Fruit fly (Drosophila melanogaster): ENCODE results near the gene aus.

Gene aus

DNA sequence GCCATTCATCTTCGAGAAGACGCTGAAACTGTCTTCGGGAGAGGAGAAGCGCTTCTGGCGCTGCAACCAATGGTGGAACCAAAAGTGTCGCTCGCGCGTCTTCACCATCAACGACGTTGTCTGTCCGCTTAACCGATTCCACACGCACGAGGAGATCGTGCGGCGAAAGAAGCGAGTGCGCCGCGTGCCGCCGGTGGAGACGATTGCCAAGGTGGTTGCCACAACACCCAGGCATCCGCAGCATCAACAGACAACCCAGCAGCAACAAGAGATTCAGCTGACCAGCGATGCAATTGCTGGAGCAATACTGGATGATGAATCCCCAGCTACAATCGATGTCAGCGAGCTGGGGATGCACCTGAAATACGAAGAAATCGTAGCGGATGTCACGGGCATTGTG, 19.0 kb upstream of the aus start (continued):
- peak; percentile 66; the same call in 2 of the 3 replicates for TF ChIP-seq CG11456 (GFP tag; IDR thresholded peaks at IDR 0.05)
- TF ChIP-seq luna (GFP tag; optimal IDR thresholded peaks at IDR 0.05) = no peak
- no peak for TF ChIP-seq grau (tag; optimal IDR thresholded peaks at IDR 0.05)
- no peak for TF ChIP-seq Abd-B (GFP tag; optimal IDR thresholded peaks at IDR 0.05)
- TF ChIP-seq CG32767 (GFP tag; IDR thresholded peaks at IDR 0.05) = no peak
- no peak for TF ChIP-seq Aef1 (GFP tag; IDR thresholded peaks at IDR 0.05)
- TF ChIP-seq CG5245 (GFP tag; optimal IDR thresholded peaks at IDR 0.05) = no peak
- TF ChIP-seq chn (GFP tag; optimal IDR thresholded peaks at IDR 0.05) = no peak
- TF ChIP-seq Dbx (GFP tag; IDR thresholded peaks at IDR 0.05) = no peak
- no peak for TF ChIP-seq Camta (GFP tag; optimal IDR thresholded peaks at IDR 0.05)
- TF ChIP-seq CG10267 (tag; optimal IDR thresholded peaks at IDR 0.05) = no peak
- 0 out of 2 replicates have a peak, but pooled peaks have one; percentile 13 for TF ChIP-seq dan (GFP tag; IDR thresholded peaks at IDR 0.05)
- no peak for TF ChIP-seq zf30C (GFP tag; optimal IDR thresholded peaks at IDR 0.05)
- TF ChIP-seq CG32532 (GFP tag; IDR thresholded peaks at IDR 0.05) = no peak
- no peak for TF ChIP-seq pan (optimal IDR thresholded peaks at IDR 0.05)
- no peak for TF ChIP-seq pan (GFP tag; optimal IDR thresholded peaks at IDR 0.05 in 1 of 2, IDR thresholded peaks at IDR 0.05 in 1 of 2)
- no peak for TF ChIP-seq lola (GFP tag; optimal IDR thresholded peaks at IDR 0.05)
- TF ChIP-seq Stat92E (GFP tag; optimal IDR thresholded peaks at IDR 0.05) = no peak
- TF ChIP-seq CG12942 (GFP tag; optimal IDR thresholded peaks at IDR 0.05) = no peak
- TF ChIP-seq jigr1 (GFP tag; IDR thresholded peaks at IDR 0.05) = no peak
- TF ChIP-seq CG15011 (GFP tag; optimal IDR thresholded peaks at IDR 0.05) = no peak
- no peak for TF ChIP-seq Elba2 (GFP tag; optimal IDR thresholded peaks at IDR 0.05)
- TF ChIP-seq CG7745 (tag; optimal IDR thresholded peaks at IDR 0.05) = no peak
- TF ChIP-seq CG6689 (GFP tag; IDR thresholded peaks at IDR 0.05) = no peak
- TF ChIP-seq hb (GFP tag; IDR thresholded peaks at IDR 0.05; ENCODE audit: partially characterized antibody) = 0 out of 3 replicates have a peak, but pooled peaks have one; percentile 26
- TF ChIP-seq zfh2 (GFP tag; optimal IDR thresholded peaks at IDR 0.05) = no peak
- no peak for TF ChIP-seq grn (GFP tag; optimal IDR thresholded peaks at IDR 0.05)
- 0 out of 2 replicates have a peak, but pooled peaks have one; percentile 29 for TF ChIP-seq Dref (GFP tag; IDR thresholded peaks at IDR 0.05)
- TF ChIP-seq ab (GFP tag; optimal IDR thresholded peaks at IDR 0.05) = no peak
- no peak for TF ChIP-seq br (optimal IDR thresholded peaks at IDR 0.05)
- TF ChIP-seq ttk (GFP tag; IDR thresholded peaks at IDR 0.05) = no peak
- TF ChIP-seq CG42726 (GFP tag; IDR thresholded peaks at IDR 0.05; ENCODE audit: partially characterized antibody) = no peak
- TF ChIP-seq TFAM (GFP tag; optimal IDR thresholded peaks at IDR 0.05) = no peak
- no peak for TF ChIP-seq crc (GFP tag; optimal IDR thresholded peaks at IDR 0.05)
- TF ChIP-seq Fer1 (GFP tag; optimal IDR thresholded peaks at IDR 0.05) = no peak
- no peak for TF ChIP-seq CG4820 (GFP tag; optimal IDR thresholded peaks at IDR 0.05)
- 0 out of 2 replicates have a peak, but pooled peaks have one; percentile 7 for TF ChIP-seq CG32772 (GFP tag; IDR thresholded peaks at IDR 0.05)
- TF ChIP-seq Antp (GFP tag; optimal IDR thresholded peaks at IDR 0.05) = no peak
- no peak for TF ChIP-seq esg (GFP tag; conservative IDR thresholded peaks at IDR 0.05)
- no peak for TF ChIP-seq B-H2 (GFP tag; optimal IDR thresholded peaks at IDR 0.05)
- 0 out of 3 replicates have a peak, but pooled peaks have one; percentile 40 for TF ChIP-seq mld (GFP tag; IDR thresholded peaks at IDR 0.05; ENCODE audit: partially characterized antibody)

- TF ChIP-seq CG18262 (tag; optimal IDR thresholded peaks at IDR 0.05) = peak; percentile 92
- peak in 1 of 2 experiments; percentile 80 for TF ChIP-seq insv (GFP tag; optimal IDR thresholded peaks at IDR 0.05)
- peak; percentile 75 for TF ChIP-seq CG15073 (GFP tag; optimal IDR thresholded peaks at IDR 0.05)
- TF ChIP-seq gce (GFP tag; IDR thresholded peaks at IDR 0.05) = peak; percentile 65; the same call in 1 of the 3 replicates
- TF ChIP-seq Nf-YC (tag; optimal IDR thresholded peaks at IDR 0.05) = peak; percentile 90
- peak; percentile 88 for TF ChIP-seq NC2α (GFP tag; optimal IDR thresholded peaks at IDR 0.05)
- peak; percentile 76 for TF ChIP-seq repo (GFP tag; optimal IDR thresholded peaks at IDR 0.05)
- peak; percentile 98 for TF ChIP-seq CG4617 (GFP tag; optimal IDR thresholded peaks at IDR 0.05; ENCODE audit: borderline replicate concordance)
- peak; percentile 84 for TF ChIP-seq CG2875 (GFP tag; optimal IDR thresholded peaks at IDR 0.05)
- peak; percentile 97 for TF ChIP-seq CG2712 (tag; optimal IDR thresholded peaks at IDR 0.05)
- no peak for TF ChIP-seq D19A (tag; optimal IDR thresholded peaks at IDR 0.05)
- TF ChIP-seq CG1529 (GFP tag; optimal IDR thresholded peaks at IDR 0.05) = peak; percentile 87
- TF ChIP-seq sens-2 (GFP tag; IDR thresholded peaks at IDR 0.05) = no peak; the same call in 1 of the 2 replicates
- TF ChIP-seq Mrtf (GFP tag; IDR thresholded peaks at IDR 0.05) = peak; percentile 92
Measured at dm6 chr3R:21365262-21365661, 15.9 kb upstream of the aus start.

Data from whole organism, embryonic.